Fruit fly (Drosophila melanogaster) Kc167 (cell line): ENCODE data around the gene CG32437.

Source experiments
- Myc ChIP-seq: fragments of >200 bp; optimal IDR thresholded peaks from 2 replicates; lab custom pipeline; 2017; ENCODE audit warnings: missing external identifiers
- Sin3A ChIP-seq: fragments of >200 bp; optimal IDR thresholded peaks from 2 replicates; lab custom pipeline; 2018; ENCODE audit warnings: missing external identifiers
- h ChIP-seq: fragments of >200 bp; optimal IDR thresholded peaks from 3 replicates; lab custom pipeline; 2018; ENCODE audit warnings: missing external identifiers
- insv ChIP-seq: fragments of >200 bp; optimal IDR thresholded peaks from 3 replicates; lab custom pipeline; 2018; ENCODE audit warnings: missing external identifiers
- psq ChIP-seq: fragments of >200 bp; optimal IDR thresholded peaks from 2 replicates; lab custom pipeline; 2017; ENCODE audit warnings: missing external identifiers
- ttk ChIP-seq: sonication (Bioruptor generic); optimal IDR thresholded peaks from 2 replicates; lab custom pipeline; 2017; ENCODE audit warnings: missing external identifiers

CG32437 gene

DNA sequence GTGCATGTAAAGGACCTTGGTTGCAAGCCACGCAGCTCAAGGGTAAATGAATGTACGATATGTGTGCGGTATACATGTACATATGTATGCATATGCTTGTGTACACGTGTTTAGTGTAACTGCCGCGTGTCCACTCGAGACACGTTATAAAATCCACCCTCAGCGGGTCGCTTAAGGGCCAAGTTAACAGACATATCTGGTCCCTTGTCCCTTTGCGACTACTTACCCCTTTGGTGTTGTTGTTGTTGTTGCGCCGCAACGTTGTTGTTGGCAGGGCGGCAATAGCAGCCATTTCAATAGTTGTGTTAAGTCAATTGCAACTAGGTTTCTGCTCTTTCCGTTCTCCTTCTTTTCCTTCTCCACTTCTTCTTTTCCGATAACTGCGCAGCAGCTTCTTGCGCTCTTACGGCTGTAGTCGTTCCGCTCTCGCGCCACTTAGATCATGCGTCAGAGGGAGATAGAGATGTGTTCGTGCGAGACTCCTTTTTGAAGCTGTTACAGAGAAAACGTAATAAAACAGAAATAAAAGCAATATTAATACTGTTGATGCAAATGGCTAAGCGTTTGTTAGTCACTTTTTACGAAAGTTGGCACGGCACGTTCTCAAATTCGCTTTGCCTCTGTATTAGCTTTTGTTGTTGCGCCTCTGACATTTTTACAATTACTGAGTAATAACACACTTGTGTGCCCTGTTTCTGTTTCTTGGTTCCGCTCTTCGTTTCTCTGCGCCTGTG is 10.9 kb upstream of the CG32437 start:
- no peak for TF ChIP-seq psq (lab: Kevin White, UChicago)
- TF ChIP-seq insv (lab: Kevin White, UChicago) = no peak
- no peak for TF ChIP-seq Sin3A (lab: Kevin White, UChicago)
- TF ChIP-seq ttk = no peak
- no peak for TF ChIP-seq Myc (lab: Kevin White, UChicago)
- TF ChIP-seq h (lab: Kevin White, UChicago) = no peak

dm6 chr3L:21347197-21347831 is 10.2 kb upstream of the CG32437 start:
- no peak for TF ChIP-seq ttk
- no peak for TF ChIP-seq Myc (lab: Kevin White, UChicago)
- no peak for TF ChIP-seq psq (lab: Kevin White, UChicago)
- no peak for TF ChIP-seq Sin3A (lab: Kevin White, UChicago)
- TF ChIP-seq insv (lab: Kevin White, UChicago) = no peak
- no peak for TF ChIP-seq h (lab: Kevin White, UChicago)

- TF ChIP-seq Sin3A (lab: Kevin White, UChicago) = no peak
- TF ChIP-seq Myc (lab: Kevin White, UChicago) = no peak
- no peak for TF ChIP-seq psq (lab: Kevin White, UChicago)
- TF ChIP-seq insv (lab: Kevin White, UChicago) = no peak
- TF ChIP-seq ttk = no peak
- no peak for TF ChIP-seq h (lab: Kevin White, UChicago)
Observed at dm6 chr3L:21348983-21349432, 8.5 kb upstream of the CG32437 start, which contains the start of gene ebd2. ebd2 (minus strand) TSS chr3L:21349288.

dm6 chr3L:21356395-21356794 is 1.1 kb upstream of the CG32437 start, which contains the start of gene CG12971:
CG12971 (minus strand) TSS chr3L:21356495.
- TF ChIP-seq ttk (no peak), Myc (lab: Kevin White, UChicago) (no peak), insv (lab: Kevin White, UChicago) (no peak), h (lab: Kevin White, UChicago) (no peak), Sin3A (lab: Kevin White, UChicago) (no peak), psq (lab: Kevin White, UChicago) (no peak)

DNA sequence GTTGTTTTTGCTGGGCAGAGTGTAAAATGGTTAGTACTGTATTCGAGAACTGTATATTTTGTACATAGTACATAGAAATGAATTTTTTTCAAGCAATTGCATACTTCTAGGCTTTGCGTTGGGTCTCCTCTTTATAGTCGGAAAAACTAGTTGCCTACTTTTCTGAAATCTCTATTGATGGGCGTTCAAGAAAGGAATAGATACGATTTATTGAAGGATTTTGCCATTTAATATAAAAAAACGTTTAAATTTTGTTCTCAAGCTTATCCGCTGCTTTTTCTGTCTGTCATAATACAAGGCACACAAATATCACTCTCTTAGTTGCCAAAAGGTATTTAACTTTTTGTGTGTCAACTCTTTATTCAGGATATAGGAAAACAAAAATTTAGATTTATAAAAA is 2.4 kb downstream of the CG32437 start, which contains the start of gene CG32440:
Gene CG32440, plus strand, starts transcription at position 301 of the 400 bp plus-strand sequence.
- no peak for TF ChIP-seq ttk
- no peak for TF ChIP-seq insv (lab: Kevin White, UChicago)
- TF ChIP-seq psq (lab: Kevin White, UChicago) = no peak
- no peak for TF ChIP-seq Sin3A (lab: Kevin White, UChicago)
- no peak for TF ChIP-seq h (lab: Kevin White, UChicago)
- no peak for TF ChIP-seq Myc (lab: Kevin White, UChicago)

DNA sequence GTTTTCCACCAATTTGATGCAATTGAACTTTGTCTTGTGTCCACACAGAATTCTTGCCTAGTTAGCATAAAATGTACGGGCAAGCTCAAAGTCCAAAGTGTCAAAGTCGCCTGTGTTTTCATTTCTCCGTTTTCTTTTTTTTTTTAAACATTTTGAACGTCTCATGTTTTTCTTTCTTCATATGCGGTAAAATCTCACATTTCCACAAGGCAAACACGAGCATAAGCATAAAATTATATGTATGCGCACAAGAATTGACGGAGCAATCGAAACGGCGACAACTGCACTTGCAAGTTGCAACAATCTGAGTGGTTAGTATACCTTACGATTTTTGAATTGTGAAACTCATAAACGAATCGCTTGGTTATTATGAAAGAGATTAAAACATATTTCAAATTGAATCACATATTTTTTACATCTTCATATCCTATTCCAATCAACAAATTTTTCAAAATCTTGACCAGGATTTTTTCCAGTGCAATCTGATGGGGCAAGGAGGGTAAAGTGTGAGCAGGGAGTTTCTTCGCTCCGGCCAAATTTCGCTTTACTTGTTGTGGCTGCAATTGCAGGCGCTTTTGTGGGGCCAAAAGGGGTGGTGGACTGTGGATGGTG is 6.5 kb downstream of the CG32437 start:
- TF ChIP-seq insv (lab: Kevin White, UChicago) (no peak), ttk (no peak), h (lab: Kevin White, UChicago) (no peak), Sin3A (lab: Kevin White, UChicago) (no peak), Myc (lab: Kevin White, UChicago) (no peak), psq (lab: Kevin White, UChicago) (no peak)

DNA sequence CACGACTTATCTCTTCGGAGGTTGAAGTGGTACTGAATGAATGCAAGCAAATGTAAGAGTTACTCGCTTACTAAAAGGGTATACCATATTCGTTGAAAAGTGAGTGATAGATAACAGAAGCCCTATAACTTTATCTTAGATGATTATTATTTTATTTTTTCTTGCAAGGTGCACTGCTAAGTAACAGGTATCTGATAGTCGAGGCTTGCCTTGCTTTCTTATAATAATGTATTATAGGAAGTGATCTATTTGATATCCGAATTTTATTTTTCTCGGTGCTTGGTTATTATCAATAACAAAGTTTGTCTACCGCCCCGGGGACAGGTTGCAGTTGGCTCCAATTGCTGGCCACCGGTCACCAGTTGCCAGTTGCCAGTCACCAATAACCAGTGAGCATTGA is 13.7 kb downstream of the CG32437 start:
- no peak for TF ChIP-seq insv (lab: Kevin White, UChicago)
- no peak for TF ChIP-seq psq (lab: Kevin White, UChicago)
- no peak for TF ChIP-seq ttk
- TF ChIP-seq h (lab: Kevin White, UChicago) = no peak
- TF ChIP-seq Myc (lab: Kevin White, UChicago) = no peak
- TF ChIP-seq Sin3A (lab: Kevin White, UChicago) = no peak

- TF ChIP-seq Sin3A (lab: Kevin White, UChicago) = no peak
- TF ChIP-seq ttk = no peak
- TF ChIP-seq h (lab: Kevin White, UChicago) = no peak
- no peak for TF ChIP-seq insv (lab: Kevin White, UChicago)
- no peak for TF ChIP-seq psq (lab: Kevin White, UChicago)
- TF ChIP-seq Myc (lab: Kevin White, UChicago) = no peak
Observed at dm6 chr3L:21380126-21380525, 22.6 kb downstream of the CG32437 start.

- no peak for TF ChIP-seq h (lab: Kevin White, UChicago)
- TF ChIP-seq insv (lab: Kevin White, UChicago) = no peak
- no peak for TF ChIP-seq psq (lab: Kevin White, UChicago)
- no peak for TF ChIP-seq ttk
- no peak for TF ChIP-seq Sin3A (lab: Kevin White, UChicago)
- no peak for TF ChIP-seq Myc (lab: Kevin White, UChicago)
Observed at dm6 chr3L:21380581-21381175, 23.2 kb downstream of the CG32437 start.

DNA sequence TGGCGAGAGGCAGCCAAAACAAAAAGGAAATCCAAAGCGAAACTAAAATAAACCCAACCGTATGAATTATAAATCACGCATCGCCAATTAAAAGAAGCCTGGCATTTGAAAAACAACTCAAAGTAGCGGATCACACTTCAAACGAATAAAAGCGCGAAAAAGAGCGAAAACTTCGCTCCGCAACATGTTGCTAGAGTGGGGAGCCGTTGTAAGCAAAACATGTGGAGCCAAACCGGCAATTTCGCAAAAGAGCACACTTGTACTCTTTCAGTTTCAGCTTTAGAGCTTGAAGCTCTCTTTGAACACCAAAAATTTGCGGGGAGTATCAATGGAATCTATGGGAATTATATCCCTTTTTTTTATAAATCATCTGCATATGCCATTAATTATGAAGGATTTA is 24.3 kb downstream of the CG32437 start:
- no peak for TF ChIP-seq Myc (lab: Kevin White, UChicago)
- TF ChIP-seq insv (lab: Kevin White, UChicago) = no peak
- TF ChIP-seq ttk = no peak
- no peak for TF ChIP-seq Sin3A (lab: Kevin White, UChicago)
- no peak for TF ChIP-seq psq (lab: Kevin White, UChicago)
- TF ChIP-seq h (lab: Kevin White, UChicago) = no peak

DNA sequence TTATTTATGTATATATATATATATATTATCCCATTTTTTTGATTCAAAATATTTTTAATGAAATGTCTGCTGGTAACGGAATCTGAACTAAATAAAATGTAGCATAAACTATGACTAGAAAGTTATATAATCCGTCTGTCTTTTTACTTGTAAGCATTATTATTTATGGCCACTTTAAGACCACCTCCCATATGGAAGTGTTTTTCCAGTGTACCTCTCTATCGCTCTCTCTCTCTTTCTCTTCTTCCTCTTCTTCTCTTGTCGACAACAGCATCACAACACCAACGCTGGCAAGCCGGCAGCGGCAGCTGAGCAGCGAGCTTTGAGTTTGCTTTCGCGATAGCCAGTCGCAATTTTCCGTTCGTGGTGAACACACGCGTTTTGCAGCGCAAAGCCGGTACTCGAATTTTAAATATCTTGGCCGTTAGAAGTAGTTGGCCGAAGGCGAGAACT is 24.7 kb downstream of the CG32437 start, which contains the start of gene rgn:
Gene rgn, plus strand, starts transcription at position 344 of the 453 bp plus-strand sequence.
- TF ChIP-seq psq (lab: Kevin White, UChicago) (no peak), ttk (no peak), Sin3A (lab: Kevin White, UChicago) (no peak), insv (lab: Kevin White, UChicago) (no peak), Myc (lab: Kevin White, UChicago) (no peak), h (lab: Kevin White, UChicago) (no peak)
